Worm (Caenorhabditis elegans) whole organism, dauer: ENCODE results near the gene Y56A3A.2.
"Not testable (repeated sequence)": the region's sequence is repeated elsewhere in the genome, so short reads cannot be mapped to it uniquely, and the experiment has no call there.

Experiments used
- unc-62 ChIP-seq: sonication (generic microtip); optimal IDR thresholded peaks from 2 replicates; lab custom pipeline; 2017; ENCODE audit warnings: missing biosample characterization, missing genetic modification reagents, missing genetic modification characterization

The Y56A3A.2 gene

ce11 chrIII:11862149-11862548, at the start of gene Y56A3A.2:
Y56A3A.2 (minus strand) TSS chrIII:11862249.
- no peak for TF ChIP-seq unc-62 (GFP tag; lab: Kevin White, UChicago)

DNA sequence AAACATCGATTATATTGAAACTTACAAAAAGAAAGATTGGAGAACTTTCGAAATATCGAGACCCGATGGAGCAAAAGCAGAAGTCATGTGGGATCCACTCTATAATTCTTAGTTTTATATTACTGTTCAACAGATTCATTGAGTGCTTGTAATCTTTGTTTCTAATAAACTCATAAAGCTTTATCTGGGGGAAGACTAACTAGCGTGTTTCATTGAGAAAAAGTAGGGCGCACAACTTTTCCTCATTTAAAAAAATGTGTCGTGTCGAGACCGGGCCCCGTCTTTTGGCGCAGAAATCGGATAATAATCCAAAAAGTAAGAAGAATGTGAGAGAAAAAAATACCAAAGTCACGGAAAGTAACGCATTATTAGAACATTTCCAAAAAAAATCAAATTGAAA, 47.7 kb upstream of the Y56A3A.2 start, which contains the start of gene faah-4:
faah-4 (minus strand) TSS at position 101 of the 400 bp plus-strand sequence.
- no peak for TF ChIP-seq unc-62 (GFP tag; lab: Kevin White, UChicago)

DNA sequence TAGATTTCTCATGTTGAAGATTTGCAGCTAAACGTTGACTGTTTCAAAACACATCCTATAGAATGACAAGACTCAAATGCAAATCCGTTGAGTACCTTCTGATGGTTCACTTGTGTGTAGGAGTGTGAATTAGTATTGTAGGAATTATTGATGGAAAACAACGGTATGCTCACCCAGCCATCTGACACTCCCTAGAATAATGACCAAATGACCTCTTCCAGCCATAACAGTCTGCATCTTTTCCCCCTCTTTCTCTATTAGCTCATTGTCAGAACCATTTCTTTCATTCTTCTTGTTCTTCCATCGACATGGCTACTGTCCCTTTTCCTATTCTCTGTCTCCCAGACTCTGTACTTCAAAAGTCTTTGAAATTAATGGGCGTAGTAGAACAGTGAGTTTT, 46.6 kb upstream of the Y56A3A.2 start, which contains the start of gene fbxb-24:
fbxb-24 (plus strand) TSS at position 301 of the 400 bp plus-strand sequence.
- TF ChIP-seq unc-62 (GFP tag; lab: Kevin White, UChicago) = no peak

DNA sequence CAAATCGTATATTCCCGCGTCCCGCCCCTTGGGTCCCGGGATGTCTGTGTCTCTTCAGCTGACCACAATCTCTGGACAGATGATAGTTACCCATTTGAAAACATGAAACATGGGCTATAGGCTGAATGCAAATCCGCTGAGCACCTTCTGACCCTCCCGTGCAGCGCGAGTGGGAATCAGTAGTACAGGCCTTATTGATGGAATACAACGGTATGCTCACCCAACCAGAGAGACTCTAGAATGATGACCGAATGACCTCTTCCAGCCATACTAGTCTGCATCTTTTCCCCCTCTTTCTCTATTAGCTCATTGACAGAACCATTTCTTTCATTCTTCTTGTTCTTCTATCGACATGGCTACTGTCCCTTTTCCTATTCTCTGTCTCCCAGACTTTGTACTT, 45.1 kb upstream of the Y56A3A.2 start, which contains the start of gene sdz-33:
sdz-33 (plus strand) TSS at position 301 of the 400 bp plus-strand sequence.
- TF ChIP-seq unc-62 (GFP tag; lab: Kevin White, UChicago) = no peak

DNA sequence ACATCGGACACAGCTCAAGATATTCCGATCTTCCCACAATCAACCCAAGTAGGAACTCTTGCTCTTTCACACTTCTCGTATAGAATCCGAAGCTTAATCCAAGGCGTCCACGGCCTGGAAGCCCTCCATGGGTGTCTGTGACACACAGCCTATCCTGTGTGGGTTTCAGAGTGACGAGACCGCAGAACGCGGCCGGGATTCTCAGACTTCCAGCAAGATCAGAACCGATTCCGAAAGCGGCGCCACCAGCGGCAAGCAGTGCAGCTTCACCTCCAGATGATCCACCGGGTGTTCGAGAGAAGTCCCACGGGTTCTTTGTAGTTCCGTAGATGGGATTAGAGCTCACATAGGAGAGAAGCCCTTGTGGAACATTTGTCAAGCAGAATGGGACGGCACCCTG, 40.7 kb upstream of the Y56A3A.2 start:
- TF ChIP-seq unc-62 (GFP tag; lab: Kevin White, UChicago) = no peak

ce11 chrIII:11900022-11900421, 38.0 kb upstream of the Y56A3A.2 start:
- no peak for TF ChIP-seq unc-62 (GFP tag; lab: Kevin White, UChicago)

DNA sequence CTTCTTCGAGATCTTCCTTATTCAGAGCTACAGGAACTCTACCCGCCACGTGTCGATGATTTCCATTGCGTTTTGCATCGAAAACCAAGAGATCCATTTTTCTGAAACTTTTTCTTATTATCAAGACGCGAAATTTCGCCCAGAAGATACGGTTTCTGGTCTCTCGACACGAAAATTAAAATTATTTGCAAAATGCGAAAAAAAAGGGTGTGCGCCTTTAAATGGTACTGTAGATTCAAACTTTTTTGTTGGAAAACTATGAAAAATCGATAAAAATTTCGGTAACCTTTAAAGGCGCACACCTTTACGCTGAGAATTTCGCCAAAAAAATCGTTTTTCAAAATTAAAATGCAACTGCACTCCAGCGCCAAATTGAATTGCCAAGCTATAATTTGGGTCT, 36.1 kb upstream of the Y56A3A.2 start, which contains the start of gene tsen-2:
tsen-2 (minus strand) TSS at position 101 of the 400 bp plus-strand sequence.
- TF ChIP-seq unc-62 (GFP tag; lab: Kevin White, UChicago) = no peak

DNA sequence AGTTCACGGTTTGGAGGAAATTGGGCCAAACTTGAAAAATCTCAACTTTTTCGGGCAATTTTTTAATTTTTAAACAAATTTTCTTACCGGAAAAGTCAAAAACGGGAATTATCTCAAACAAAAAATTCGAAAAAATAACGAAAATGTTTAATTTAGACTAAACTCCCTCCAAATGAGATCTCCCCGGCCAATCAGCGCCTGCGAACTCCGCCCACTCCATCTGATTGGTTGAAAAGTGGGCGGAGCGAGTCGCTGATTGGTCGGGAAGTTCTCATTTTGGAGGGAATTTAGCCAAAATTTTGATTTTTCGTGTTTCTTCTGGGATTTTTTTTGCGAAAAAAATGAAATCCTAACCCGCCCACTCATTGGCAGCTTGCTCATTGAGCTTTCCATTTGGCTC, 34.6 kb upstream of the Y56A3A.2 start:
- no peak for TF ChIP-seq unc-62 (GFP tag; lab: Kevin White, UChicago)

- no peak for TF ChIP-seq unc-62 (GFP tag; lab: Kevin White, UChicago)
These were observed 33.5 kb upstream of the Y56A3A.2 start for ce11 chrIII:11895504-11895903.

DNA sequence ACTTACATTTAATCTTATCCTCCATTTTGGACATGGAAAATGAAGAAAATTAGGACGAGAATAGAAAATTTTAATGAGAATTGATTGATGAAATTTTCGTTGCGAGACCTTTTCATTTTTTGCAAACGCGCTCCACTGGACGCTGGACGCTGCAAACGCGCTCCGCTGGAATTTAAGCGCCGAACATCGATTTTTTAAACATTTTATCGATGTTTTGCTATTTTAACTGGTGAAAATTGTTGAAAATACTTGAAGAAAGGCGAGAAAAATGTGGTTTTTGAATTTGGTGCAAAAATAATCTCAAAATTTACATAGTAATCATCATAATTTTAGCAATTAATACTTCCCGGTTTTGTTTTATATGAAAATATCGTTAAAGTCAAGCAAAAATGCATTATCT, 30.9 kb upstream of the Y56A3A.2 start, which contains the start of gene Y56A3A.41:
Y56A3A.41 (minus strand) TSS at position 101 of the 400 bp plus-strand sequence.
- TF ChIP-seq unc-62 (GFP tag; lab: Kevin White, UChicago) = no peak

DNA sequence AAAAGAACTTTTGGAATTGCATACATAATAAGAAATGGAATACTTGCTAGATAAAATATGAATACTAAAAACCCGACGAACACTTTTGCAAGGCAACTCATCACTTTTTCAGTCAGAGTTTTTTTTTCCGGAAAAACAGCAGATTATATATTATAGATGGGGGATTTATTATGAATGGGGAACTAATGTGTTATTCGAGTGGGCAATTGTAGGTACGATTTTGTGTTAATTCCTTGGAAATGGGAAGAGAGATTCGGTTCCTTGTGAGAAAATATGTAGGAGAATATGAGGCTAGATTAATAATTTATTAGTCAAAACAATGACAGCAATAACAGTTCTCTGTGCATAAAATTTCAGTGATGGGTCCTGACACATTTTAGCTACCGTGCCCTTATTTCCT, 29.3 kb upstream of the Y56A3A.2 start, which contains the start of gene faah-5:
faah-5 (minus strand) TSS at position 101 of the 400 bp plus-strand sequence.
- TF ChIP-seq unc-62 (GFP tag; lab: Kevin White, UChicago) = no peak

ce11 chrIII:11883694-11884093, 21.6 kb upstream of the Y56A3A.2 start, which contains the start of gene fbxb-22:
fbxb-22 (minus strand) TSS chrIII:11883754.
- not testable (repeated sequence) for TF ChIP-seq unc-62 (GFP tag; lab: Kevin White, UChicago)

ce11 chrIII:11881549-11881948, 19.5 kb upstream of the Y56A3A.2 start:
- no peak for TF ChIP-seq unc-62 (GFP tag; lab: Kevin White, UChicago)

DNA sequence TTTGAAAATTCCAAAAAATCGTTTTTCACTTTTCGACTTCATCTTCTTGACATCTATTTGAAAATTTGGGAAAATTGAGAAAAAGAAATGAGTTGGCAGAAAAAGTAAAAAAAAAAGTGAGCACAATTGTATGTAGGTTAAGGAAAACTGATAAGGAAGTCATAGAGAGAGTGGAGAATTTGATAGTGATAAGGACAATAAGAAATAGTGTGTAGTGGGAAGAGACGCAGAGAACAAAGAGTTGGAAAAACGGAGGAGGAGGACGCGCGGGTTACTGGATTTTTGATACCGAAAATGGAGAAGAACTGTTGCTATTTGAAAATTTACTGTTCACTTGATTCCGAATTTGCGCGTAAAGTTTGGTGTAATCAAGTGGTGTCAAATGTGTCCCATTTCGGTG, 16.7 kb upstream of the Y56A3A.2 start, which contains the start of gene Y56A3A.6:
Y56A3A.6 (minus strand) TSS at position 53 of the 400 bp plus-strand sequence.
- TF ChIP-seq unc-62 (GFP tag; lab: Kevin White, UChicago) = no peak

- no peak for TF ChIP-seq unc-62 (GFP tag; lab: Kevin White, UChicago)
These were observed 14.1 kb upstream of the Y56A3A.2 start for ce11 chrIII:11876130-11876529.

DNA sequence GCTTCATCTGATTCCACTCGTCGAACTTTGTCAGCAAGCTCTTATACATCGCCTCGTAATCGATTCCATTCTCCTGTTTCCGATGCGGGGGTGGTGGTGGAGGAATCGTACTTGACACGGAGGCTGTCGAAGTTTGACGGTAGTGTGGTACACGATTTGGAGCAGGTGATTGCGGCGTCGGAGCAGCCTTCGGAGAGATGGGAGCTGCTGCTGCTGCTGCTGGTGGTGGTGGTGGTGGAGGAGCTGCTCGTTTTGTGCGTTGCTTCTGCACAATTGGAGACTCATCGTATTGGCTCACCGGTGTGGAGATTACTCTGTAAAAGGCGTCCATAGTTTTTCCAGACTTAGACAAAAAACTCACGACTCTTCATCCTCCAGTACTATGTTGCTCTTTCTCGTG, 12.2 kb upstream of the Y56A3A.2 start:
- no peak for TF ChIP-seq unc-62 (GFP tag; lab: Kevin White, UChicago)

- TF ChIP-seq unc-62 (GFP tag; lab: Kevin White, UChicago) = no peak
These were observed 9.6 kb upstream of the Y56A3A.2 start for ce11 chrIII:11871617-11872016.
